Fruit fly (Drosophila melanogaster) whole organism, embryonic: ENCODE results near the gene CG31068.
A peak's percentile ranks its signal among the peaks of the same experiment; 100 is the strongest.

Experiments
- CG10147 ChIP-seq: fragments of 200-800 bp; sonication (Bioruptor generic); optimal IDR thresholded peaks from 2 replicates; lab custom pipeline; 2019; ENCODE audit warnings: missing biosample characterization, mild to moderate bottlenecking, missing genetic modification characterization, moderate library complexity
- CG1024 ChIP-seq: fragments of 200-800 bp; sonication (Bioruptor generic); IDR thresholded peaks from 2 replicates; pipeline ENCODE4 v1.3.6; 2022; ENCODE audit warnings: missing biosample characterization, missing genetic modification characterization
- CG10979 ChIP-seq: fragments of 200-800 bp; sonication (Bioruptor generic); optimal IDR thresholded peaks from 2 replicates; lab custom pipeline; 2018; ENCODE audit warnings: missing biosample characterization, mild to moderate bottlenecking, missing genetic modification characterization, moderate library complexity
- CG12155 ChIP-seq: fragments of 200-800 bp; sonication (Bioruptor generic); optimal IDR thresholded peaks from 3 replicates; lab custom pipeline; 2016; ENCODE audit warnings: missing biosample characterization, missing genetic modification characterization
- CG12236 ChIP-seq: fragments of 200-800 bp; sonication (Bioruptor generic); optimal IDR thresholded peaks from 2 replicates; lab custom pipeline; 2016; ENCODE audit warnings: missing biosample characterization, missing genetic modification characterization
- CG12299 ChIP-seq: fragments of 200-800 bp; sonication (Bioruptor generic); optimal IDR thresholded peaks from 2 replicates; lab custom pipeline; 2018; ENCODE audit warnings: missing biosample characterization, mild to moderate bottlenecking, missing genetic modification characterization
- CG14710 ChIP-seq: fragments of 200-800 bp; sonication (Bioruptor generic); optimal IDR thresholded peaks from 3 replicates; lab custom pipeline; 2019; ENCODE audit warnings: missing biosample characterization, mild to moderate bottlenecking, missing genetic modification characterization, moderate library complexity
- CG15601 ChIP-seq: fragments of 200-800 bp; sonication (Bioruptor generic); optimal IDR thresholded peaks from 3 replicates; lab custom pipeline; 2019; ENCODE audit warnings: missing biosample characterization, mild to moderate bottlenecking, missing genetic modification characterization, moderate library complexity
- CG17385 ChIP-seq: fragments of 200-800 bp; sonication (Bioruptor generic); optimal IDR thresholded peaks from 3 replicates; lab custom pipeline; 2018; ENCODE audit warnings: missing biosample characterization, mild to moderate bottlenecking, missing genetic modification characterization
- CG30020 ChIP-seq: fragments of 200-800 bp; optimal IDR thresholded peaks from 2 replicates; lab custom pipeline; 2019; ENCODE audit warnings: missing biosample characterization, mild to moderate bottlenecking, missing genetic modification characterization, moderate library complexity
- CG31224 ChIP-seq: fragments of 200-800 bp; sonication (Bioruptor generic); IDR thresholded peaks from 2 replicates; pipeline ENCODE4 v1.3.6; 2022; ENCODE audit warnings: missing biosample characterization, missing genetic modification characterization
- CG32772 ChIP-seq: fragments of 200-800 bp; sonication (Bioruptor generic); IDR thresholded peaks from 2 replicates; pipeline ENCODE4 v1.3.6; 2022; ENCODE audit warnings: missing biosample characterization, missing genetic modification characterization
- CG4328 ChIP-seq: fragments of 200-800 bp; sonication (Bioruptor generic); optimal IDR thresholded peaks from 3 replicates; lab custom pipeline; 2017; ENCODE audit warnings: missing biosample characterization, missing genetic modification reagents, missing genetic modification characterization
- CG6175 ChIP-seq: fragments of 200-800 bp; sonication (Bioruptor generic); IDR thresholded peaks from 3 replicates; pipeline ENCODE4 v1.3.6; 2022; ENCODE audit warnings: missing biosample characterization, missing genetic modification characterization
- CG6683 ChIP-seq: fragments of 200-800 bp; sonication (Bioruptor generic); optimal IDR thresholded peaks from 2 replicates; lab custom pipeline; 2017; ENCODE audit warnings: missing biosample characterization, mild to moderate bottlenecking, missing genetic modification characterization, missing genetic modification reagents
- CG7745 ChIP-seq: fragments of 200-800 bp; sonication (Bioruptor generic); optimal IDR thresholded peaks from 2 replicates; lab custom pipeline; 2018; ENCODE audit warnings: missing biosample characterization, mild to moderate bottlenecking, missing genetic modification characterization, moderate library complexity
- D ChIP-seq, 2 experiments: fragments of 200-800 bp in 1 of 2; fragments of >200 bp in 1 of 2; sonication (Bioruptor generic) in 1 of 2; optimal IDR thresholded peaks; 2 replicates in 1 of 2; 3 replicates in 1 of 2; lab custom pipeline; 2017; ENCODE audit warnings: mild to moderate bottlenecking in 1 of 2, missing biosample characterization in 1 of 2, missing genetic modification characterization in 1 of 2, missing genetic modification reagents in 1 of 2
- Dll ChIP-seq: fragments of 200-800 bp; sonication (Bioruptor generic); IDR thresholded peaks from 4 replicates; pipeline ENCODE4 v1.3.6; 2022; ENCODE audit warnings: missing biosample characterization, missing genetic modification characterization; ENCODE audit not compliant: partially characterized antibody
- Dref ChIP-seq: fragments of 200-800 bp; sonication (Bioruptor generic); IDR thresholded peaks from 2 replicates; pipeline ENCODE4 v1.3.6; 2022; ENCODE audit warnings: missing biosample characterization, missing genetic modification characterization
- Ets97D ChIP-seq: fragments of 200-800 bp; sonication (Bioruptor generic); optimal IDR thresholded peaks from 3 replicates; lab custom pipeline; 2016; ENCODE audit warnings: missing biosample characterization, missing genetic modification characterization
- H15 ChIP-seq: fragments of 200-800 bp; sonication (Bioruptor generic); IDR thresholded peaks from 3 replicates; pipeline ENCODE4 v1.3.6; 2022; ENCODE audit warnings: missing biosample characterization, missing genetic modification characterization
- Hr3 ChIP-seq: fragments of 200-800 bp; sonication (Bioruptor generic); optimal IDR thresholded peaks from 3 replicates; lab custom pipeline; 2016; ENCODE audit warnings: missing biosample characterization, missing genetic modification characterization
- MTF-1 ChIP-seq: fragments of 200-800 bp; sonication (Bioruptor generic); optimal IDR thresholded peaks from 2 replicates; lab custom pipeline; 2018; ENCODE audit warnings: missing biosample characterization, mild to moderate bottlenecking, missing genetic modification characterization, borderline replicate concordance
- NC2α ChIP-seq: fragments of 200-800 bp; sonication (Bioruptor generic); optimal IDR thresholded peaks from 2 replicates; lab custom pipeline; 2016; ENCODE audit warnings: missing biosample characterization, missing genetic modification characterization
- NC2β ChIP-seq: fragments of 200-800 bp; sonication (Bioruptor generic); optimal IDR thresholded peaks from 2 replicates; lab custom pipeline; 2016; ENCODE audit warnings: missing biosample characterization, missing genetic modification characterization
- Opbp ChIP-seq: fragments of 200-800 bp; sonication (Bioruptor generic); IDR thresholded peaks from 3 replicates; pipeline ENCODE4 v1.3.6; 2022; ENCODE audit warnings: missing biosample characterization, missing genetic modification characterization; ENCODE audit not compliant: partially characterized antibody
- Ptx1 ChIP-seq: fragments of 200-800 bp; sonication (Bioruptor generic); IDR thresholded peaks from 2 replicates; pipeline ENCODE4 v1.3.6; 2022; ENCODE audit warnings: missing biosample characterization, missing genetic modification characterization
- ase ChIP-seq: fragments of 200-800 bp; sonication (Bioruptor generic); IDR thresholded peaks from 3 replicates; pipeline ENCODE4 v1.3.6; 2022; ENCODE audit warnings: missing biosample characterization, missing genetic modification characterization
- ato ChIP-seq: fragments of 200-800 bp; sonication (Bioruptor generic); IDR thresholded peaks from 2 replicates; pipeline ENCODE4 v1.3.6; 2022; ENCODE audit warnings: missing biosample characterization, missing genetic modification characterization; ENCODE audit not compliant: partially characterized antibody
- bigmax ChIP-seq: fragments of 200-800 bp; sonication (Bioruptor generic); optimal IDR thresholded peaks from 2 replicates; lab custom pipeline; 2018; ENCODE audit warnings: missing biosample characterization, mild to moderate bottlenecking, missing genetic modification characterization
- br ChIP-seq: fragments of >200 bp; optimal IDR thresholded peaks from 2 replicates; lab custom pipeline; 2017
- chif ChIP-seq, 2 experiments: fragments of 200-800 bp; sonication (Bioruptor generic); optimal IDR thresholded peaks; 3 replicates each; lab custom pipeline; 2016; ENCODE audit warnings: missing biosample characterization in 2 of 2, missing genetic modification characterization in 2 of 2
- ci ChIP-seq: fragments of 200-800 bp; sonication (Bioruptor generic); IDR thresholded peaks from 3 replicates; pipeline ENCODE4 v1.3.6; 2022; ENCODE audit warnings: missing biosample characterization, missing genetic modification characterization
- jigr1 ChIP-seq: fragments of 200-800 bp; sonication (Bioruptor generic); IDR thresholded peaks from 3 replicates; pipeline ENCODE4 v1.3.6; 2022; ENCODE audit warnings: missing biosample characterization, missing genetic modification characterization
- kay ChIP-seq: fragments of 200-800 bp; sonication (Bioruptor generic); optimal IDR thresholded peaks from 2 replicates; lab custom pipeline; 2016; ENCODE audit warnings: missing biosample characterization, missing genetic modification characterization
- lola ChIP-seq, 3 experiments: fragments of >200 bp in 2 of 3; fragments of 200-800 bp in 1 of 3; sonication (Bioruptor generic) in 1 of 3; optimal IDR thresholded peaks; 2 replicates each; lab custom pipeline; 2017 to 2019; ENCODE audit warnings: missing biosample characterization in 3 of 3, missing genetic modification characterization in 3 of 3, mild to moderate bottlenecking in 1 of 3, moderate library complexity in 1 of 3
- oc ChIP-seq: fragments of 200-800 bp; sonication (Bioruptor generic); optimal IDR thresholded peaks from 2 replicates; lab custom pipeline; 2018; ENCODE audit warnings: missing biosample characterization, mild to moderate bottlenecking, missing genetic modification characterization, moderate library complexity
- row ChIP-seq: fragments of 200-800 bp; sonication (Bioruptor generic); IDR thresholded peaks from 3 replicates; pipeline ENCODE4 v1.3.6; 2022; ENCODE audit warnings: missing biosample characterization, missing genetic modification characterization
- seq ChIP-seq: fragments of 200-800 bp; sonication (Bioruptor generic); IDR thresholded peaks from 2 replicates; pipeline ENCODE4 v1.3.6; 2022; ENCODE audit warnings: missing biosample characterization, missing genetic modification characterization
- sna ChIP-seq: fragments of 200-800 bp; sonication (Bioruptor generic); IDR thresholded peaks from 2 replicates; pipeline ENCODE4 v1.3.6; 2022; ENCODE audit warnings: missing biosample characterization, missing genetic modification characterization; ENCODE audit not compliant: partially characterized antibody
- sob ChIP-seq: fragments of 200-800 bp; sonication (Bioruptor generic); IDR thresholded peaks from 2 replicates; pipeline ENCODE4 v1.3.6; 2022; ENCODE audit warnings: missing biosample characterization, missing genetic modification characterization
- ssp ChIP-seq: fragments of 200-800 bp; sonication (Bioruptor generic); IDR thresholded peaks from 2 replicates; pipeline ENCODE4 v1.3.6; 2022; ENCODE audit warnings: missing biosample characterization, missing genetic modification characterization
- tap ChIP-seq: fragments of 200-800 bp; optimal IDR thresholded peaks from 3 replicates; lab custom pipeline; 2019; ENCODE audit warnings: missing biosample characterization, mild to moderate bottlenecking, missing genetic modification characterization, moderate library complexity
- tin ChIP-seq: fragments of 200-800 bp; sonication (Bioruptor generic); optimal IDR thresholded peaks from 3 replicates; lab custom pipeline; 2016; ENCODE audit warnings: missing biosample characterization, missing genetic modification characterization
- toy ChIP-seq: fragments of 200-800 bp; sonication (Bioruptor generic); IDR thresholded peaks from 2 replicates; pipeline ENCODE4 v1.3.6; 2022; ENCODE audit warnings: missing biosample characterization, missing genetic modification characterization
- ttk ChIP-seq: fragments of 200-800 bp; sonication (Bioruptor generic); IDR thresholded peaks from 2 replicates; pipeline ENCODE4 v2.1.2; 2022; ENCODE audit warnings: missing biosample characterization, missing genetic modification characterization
- vnd ChIP-seq: fragments of 200-800 bp; sonication (Bioruptor generic); IDR thresholded peaks from 3 replicates; pipeline ENCODE4 v1.3.6; 2022; ENCODE audit warnings: missing biosample characterization, missing genetic modification characterization; ENCODE audit not compliant: partially characterized antibody
- vvl ChIP-seq: fragments of 200-800 bp; sonication (Bioruptor generic); IDR thresholded peaks from 2 replicates; pipeline ENCODE4 v1.3.6; 2022; ENCODE audit warnings: missing biosample characterization, missing genetic modification characterization
- zfh1 ChIP-seq: fragments of 200-800 bp; sonication (Bioruptor generic); IDR thresholded peaks from 3 replicates; pipeline ENCODE4 v1.3.6; 2022; ENCODE audit warnings: missing biosample characterization, missing genetic modification characterization

Gene CG31068

dm6 chr3R:27204694-27205414 lies 28.6 kb upstream of the CG31068 start:
- TF ChIP-seq br (lab: Kevin White, UChicago): no peak
- no peak for TF ChIP-seq CG7745 (tag; lab: Kevin White, UChicago)
- peak; percentile 78 for TF ChIP-seq row (GFP tag; lab: Robert Waterston, UW)
- no peak for TF ChIP-seq tin (GFP tag; lab: Kevin White, UChicago)
- no peak for TF ChIP-seq MTF-1 (GFP tag; lab: Kevin White, UChicago)
- no peak for TF ChIP-seq ssp (GFP tag; lab: Robert Waterston, UW)
- TF ChIP-seq kay (GFP tag; lab: Kevin White, UChicago): no peak
- no peak for TF ChIP-seq ttk (GFP tag; lab: Robert Waterston, UW)
- no peak for TF ChIP-seq Dll
- TF ChIP-seq CG15601 (tag; lab: Kevin White, UChicago): peak; percentile 9
- no peak for TF ChIP-seq vnd (GFP tag; lab: Robert Waterston, UW)
- TF ChIP-seq chif (GFP tag; optimal IDR thresholded peaks at IDR 0.05; lab: Kevin White, UChicago): no peak
- no peak for TF ChIP-seq CG12236 (GFP tag; lab: Kevin White, UChicago)
- no peak for TF ChIP-seq CG1024 (GFP tag; lab: Robert Waterston, UW)
- no peak for TF ChIP-seq Dref (GFP tag; lab: Robert Waterston, UW)
- peak; percentile 41; the same call in 1 of the 3 replicates for TF ChIP-seq H15 (GFP tag; lab: Robert Waterston, UW)
- TF ChIP-seq NC2α (GFP tag; lab: Kevin White, UChicago): no peak
- no peak for TF ChIP-seq CG31224 (GFP tag; lab: Robert Waterston, UW)
- TF ChIP-seq vvl: 0 out of 2 replicates have a peak, but pooled peaks have one; percentile 15
- TF ChIP-seq Ptx1: 0 out of 2 replicates have a peak, but pooled peaks have one; percentile 13
- TF ChIP-seq CG12299 (tag; lab: Kevin White, UChicago): no peak
- TF ChIP-seq ci (GFP tag; lab: Robert Waterston, UW): 0 out of 3 replicates have a peak, but pooled peaks have one; percentile 13
- TF ChIP-seq sna (GFP tag; lab: Robert Waterston, UW): no peak
- no peak for TF ChIP-seq NC2β (GFP tag; lab: Kevin White, UChicago)
- no peak for TF ChIP-seq ase (GFP tag; lab: Robert Waterston, UW)
- TF ChIP-seq Hr3 (GFP tag; lab: Kevin White, UChicago): no peak
- TF ChIP-seq CG30020: no peak
- TF ChIP-seq CG6175 (GFP tag; lab: Robert Waterston, UW): no peak
- peak; percentile 50 for TF ChIP-seq CG14710 (tag; lab: Kevin White, UChicago)
- no peak for TF ChIP-seq toy (GFP tag; lab: Robert Waterston, UW)
- 0 out of 2 replicates have a peak, but pooled peaks have one; percentile 11 for TF ChIP-seq CG32772 (GFP tag; lab: Robert Waterston, UW)
- no peak for TF ChIP-seq Opbp
- TF ChIP-seq bigmax (GFP tag; lab: Kevin White, UChicago): no peak
- peak in 1 of 3 experiments; percentile 41 for TF ChIP-seq lola (GFP tag; optimal IDR thresholded peaks at IDR 0.05; lab: Kevin White, UChicago)
- no peak for TF ChIP-seq Ets97D (GFP tag; lab: Kevin White, UChicago)
- TF ChIP-seq CG10979 (tag; lab: Kevin White, UChicago): peak; percentile 62
- no peak for TF ChIP-seq CG6683 (GFP tag; lab: Kevin White, UChicago)
- TF ChIP-seq oc (tag; lab: Kevin White, UChicago): peak; percentile 52
- TF ChIP-seq ato (GFP tag; lab: Robert Waterston, UW): no peak
- TF ChIP-seq CG4328 (GFP tag; lab: Kevin White, UChicago): no peak
- TF ChIP-seq D (optimal IDR thresholded peaks at IDR 0.05; lab: Kevin White, UChicago): no peak
- peak; percentile 35 for TF ChIP-seq D (GFP tag; optimal IDR thresholded peaks at IDR 0.05; lab: Kevin White, UChicago)
- TF ChIP-seq jigr1 (GFP tag; lab: Robert Waterston, UW): no peak
- no peak for TF ChIP-seq CG10147 (GFP tag; lab: Kevin White, UChicago)
- TF ChIP-seq seq: 0 out of 2 replicates have a peak, but pooled peaks have one; percentile 8
- TF ChIP-seq CG17385 (GFP tag; lab: Kevin White, UChicago): no peak
- TF ChIP-seq zfh1 (GFP tag; lab: Robert Waterston, UW): peak; percentile 56; the same call in 1 of the 3 replicates
- TF ChIP-seq tap (tag; lab: Kevin White, UChicago): peak; percentile 6
- no peak for TF ChIP-seq CG12155 (GFP tag; lab: Kevin White, UChicago)
- no peak; the same call in 1 of the 2 replicates for TF ChIP-seq sob (GFP tag; lab: Robert Waterston, UW)
